Worm (Caenorhabditis elegans) whole organism, L2 larva: ENCODE measurements around the gene far-1.

Experiments
- F13H6.1 ChIP-seq: sonication (generic microtip); optimal IDR thresholded peaks from 2 replicates; lab custom pipeline; 2016; ENCODE audit warnings: missing genetic modification characterization, missing compliant biosample characterization
- ZK546.5 ChIP-seq: sonication (generic microtip); optimal IDR thresholded peaks from 2 replicates; lab custom pipeline; 2017; ENCODE audit warnings: missing biosample characterization, missing genetic modification characterization
- elt-1 ChIP-seq: fragments of 150-350 bp; optimal IDR thresholded peaks from 2 replicates; lab custom pipeline; 2014; ENCODE audit warnings: missing biosample characterization, missing genetic modification characterization
- fos-1 ChIP-seq: fragments of 150-350 bp; optimal IDR thresholded peaks from 2 replicates; lab custom pipeline; 2014; ENCODE audit warnings: missing biosample characterization, missing genetic modification characterization
- lin-11 ChIP-seq: fragments of 150-350 bp; sonication (generic microtip); optimal IDR thresholded peaks from 2 replicates; lab custom pipeline; 2014; ENCODE audit warnings: missing biosample characterization, missing genetic modification characterization, inconsistent platforms, mixed read lengths
- mab-5 ChIP-seq: fragments of 150-350 bp; optimal IDR thresholded peaks from 2 replicates; lab custom pipeline; 2014; ENCODE audit warnings: missing biosample characterization, missing genetic modification characterization
- mdl-1 ChIP-seq, 2 experiments: fragments of 150-350 bp in 1 of 2; sonication (generic microtip) in 1 of 2; optimal IDR thresholded peaks; 2 replicates each; lab custom pipeline; 2017; ENCODE audit warnings: missing biosample characterization in 2 of 2, missing genetic modification characterization in 2 of 2
- unc-62 ChIP-seq: fragments of 150-350 bp; optimal IDR thresholded peaks from 2 replicates; lab custom pipeline; 2014; ENCODE audit warnings: missing biosample characterization, missing genetic modification reagents, missing genetic modification characterization
- zag-1 ChIP-seq: fragments of 150-350 bp; optimal IDR thresholded peaks from 2 replicates; lab custom pipeline; 2014; ENCODE audit warnings: missing biosample characterization, missing genetic modification characterization
- ztf-4 ChIP-seq: fragments of 150-350 bp; optimal IDR thresholded peaks from 2 replicates; lab custom pipeline; 2014; ENCODE audit warnings: missing biosample characterization, missing genetic modification characterization

DNA sequence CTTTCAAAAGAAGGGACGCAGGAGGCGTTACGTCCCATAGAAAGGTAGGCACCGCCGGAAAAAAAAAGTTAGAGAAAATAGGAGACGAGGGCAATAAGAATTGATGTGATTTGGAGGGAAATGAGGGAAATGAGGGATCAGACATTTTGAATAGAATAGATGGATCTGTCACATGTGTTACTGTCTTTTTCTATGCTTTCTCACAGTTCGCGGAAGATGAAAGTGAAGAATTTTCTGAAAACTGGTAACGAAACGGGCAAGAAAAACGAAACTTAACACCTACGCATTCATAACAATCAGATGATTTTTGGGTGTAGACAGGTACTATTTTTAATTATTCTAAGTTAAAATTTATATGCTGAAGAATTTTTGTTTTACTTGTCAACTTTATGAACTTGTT, 43.3 kb downstream of the far-1 start, which contains the start of gene R107.9:
- TF ChIP-seq unc-62 (GFP tag; lab: Kevin White, UChicago) (no peak), lin-11 (tag; lab: Kevin White, UChicago) (no peak), ztf-4 (tag; lab: Kevin White, UChicago) (no peak), ZK546.5 (tag; lab: Kevin White, UChicago) (no peak), elt-1 (tag; lab: Kevin White, UChicago) (no peak), F13H6.1 (tag; lab: Kevin White, UChicago) (no peak), fos-1 (no peak), mab-5 (tag; lab: Kevin White, UChicago) (no peak), zag-1 (no peak), mdl-1 (tag; optimal IDR thresholded peaks at IDR 0.05; lab: Kevin White, UChicago) (no peak)
